Fruit fly (Drosophila melanogaster): ENCODE data around the gene Cby.

- TF ChIP-seq psq (optimal IDR thresholded peaks at IDR 0.05), result no peak
- no peak for TF ChIP-seq usp (GFP tag; optimal IDR thresholded peaks at IDR 0.05)
- no peak for TF ChIP-seq pan (optimal IDR thresholded peaks at IDR 0.05)
Measured at dm6 chr3R:21856098-21856872, 11.5 kb upstream of the Cby start, which contains the start of gene glec.

Measured in whole organism.